Fruit fly (Drosophila melanogaster) whole organism, prepupa: Measurements from ENCODE around the gene CG11381.

ENCODE experiments used
- Blimp-1 ChIP-seq: fragments of 200-800 bp; sonication (Bioruptor generic); optimal IDR thresholded peaks from 3 replicates; lab custom pipeline; 2017; ENCODE audit warnings: missing biosample characterization, missing genetic modification characterization, mild to moderate bottlenecking, moderate library complexity, missing genetic modification reagents
- CG4318 ChIP-seq: fragments of 200-800 bp; sonication (Bioruptor generic); optimal IDR thresholded peaks from 3 replicates; lab custom pipeline; 2017; ENCODE audit warnings: missing biosample characterization, mild to moderate bottlenecking, missing genetic modification characterization
- CG6854 ChIP-seq: fragments of 200-800 bp; sonication (Bioruptor generic); optimal IDR thresholded peaks from 2 replicates; lab custom pipeline; 2017; ENCODE audit warnings: missing biosample characterization, mild to moderate bottlenecking, missing genetic modification characterization
- CG7368 ChIP-seq: fragments of 200-800 bp; sonication (Bioruptor generic); optimal IDR thresholded peaks from 3 replicates; lab custom pipeline; 2016; ENCODE audit warnings: missing biosample characterization, missing genetic modification characterization
- Sox102F ChIP-seq: fragments of 200-800 bp; sonication (Bioruptor generic); optimal IDR thresholded peaks from 2 replicates; lab custom pipeline; 2016; ENCODE audit warnings: missing biosample characterization, mild to moderate bottlenecking, missing genetic modification characterization
- cyc ChIP-seq: fragments of 200-800 bp; sonication (Bioruptor generic); optimal IDR thresholded peaks from 3 replicates; lab custom pipeline; 2016; ENCODE audit warnings: missing biosample characterization, missing genetic modification characterization
- eg ChIP-seq: fragments of 200-800 bp; sonication (Bioruptor generic); IDR thresholded peaks from 3 replicates; pipeline ENCODE4 v1.3.6; 2022; ENCODE audit warnings: missing biosample characterization, missing genetic modification characterization

- TF ChIP-seq CG7368 (GFP tag; lab: Kevin White, UChicago) (no peak), CG6854 (no peak), CG4318 (no peak), eg (GFP tag; lab: Robert Waterston, UW) (no peak), Sox102F (GFP tag; lab: Kevin White, UChicago) (no peak), Blimp-1 (no peak), cyc (GFP tag; lab: Kevin White, UChicago) (no peak)
These were observed 22.3 kb downstream of the CG11381 start for dm6 chrX:1225859-1226258.
